Worm (Caenorhabditis elegans) whole organism, midembryonic: ENCODE data around the gene F56B3.2.

Experiments
- T22C8.4 ChIP-seq: fragments of 200-800 bp; sonication (Bioruptor generic); IDR thresholded peaks from 2 replicates; pipeline ENCODE4 v1.3.6; 2022; ENCODE audit warnings: missing genetic modification characterization, missing compliant biosample characterization
- cog-1 ChIP-seq: sonication (generic microtip); optimal IDR thresholded peaks from 2 replicates; lab custom pipeline; 2016; ENCODE audit warnings: missing genetic modification characterization, missing compliant biosample characterization
- flt-1 ChIP-seq: fragments of 200-800 bp; sonication (Bioruptor generic); IDR thresholded peaks from 2 replicates; pipeline ENCODE4 v1.3.6; 2022; ENCODE audit warnings: missing genetic modification characterization, missing compliant biosample characterization
- med-1 ChIP-seq: sonication (generic microtip); optimal IDR thresholded peaks from 2 replicates; lab custom pipeline; 2017; ENCODE audit warnings: missing genetic modification characterization, mild to moderate bottlenecking, missing compliant biosample characterization, antibody characterized with exemption, missing genetic modification reagents; ENCODE audit not compliant: insufficient read depth

ce11 chrIV:787755-788154 lies 19.4 kb upstream of the F56B3.2 start, which contains the start of gene F56B3.6:
- no peak for TF ChIP-seq T22C8.4 (GFP tag; lab: Robert Waterston, UW)
- no peak for TF ChIP-seq med-1 (GFP tag; lab: Kevin White, UChicago)
- TF ChIP-seq flt-1 (GFP tag; lab: Robert Waterston, UW): no peak
- no peak for TF ChIP-seq cog-1 (tag; lab: Kevin White, UChicago)
